ENCODE assay signal across 5 worm cellular contexts in the genomic region with DNA sequence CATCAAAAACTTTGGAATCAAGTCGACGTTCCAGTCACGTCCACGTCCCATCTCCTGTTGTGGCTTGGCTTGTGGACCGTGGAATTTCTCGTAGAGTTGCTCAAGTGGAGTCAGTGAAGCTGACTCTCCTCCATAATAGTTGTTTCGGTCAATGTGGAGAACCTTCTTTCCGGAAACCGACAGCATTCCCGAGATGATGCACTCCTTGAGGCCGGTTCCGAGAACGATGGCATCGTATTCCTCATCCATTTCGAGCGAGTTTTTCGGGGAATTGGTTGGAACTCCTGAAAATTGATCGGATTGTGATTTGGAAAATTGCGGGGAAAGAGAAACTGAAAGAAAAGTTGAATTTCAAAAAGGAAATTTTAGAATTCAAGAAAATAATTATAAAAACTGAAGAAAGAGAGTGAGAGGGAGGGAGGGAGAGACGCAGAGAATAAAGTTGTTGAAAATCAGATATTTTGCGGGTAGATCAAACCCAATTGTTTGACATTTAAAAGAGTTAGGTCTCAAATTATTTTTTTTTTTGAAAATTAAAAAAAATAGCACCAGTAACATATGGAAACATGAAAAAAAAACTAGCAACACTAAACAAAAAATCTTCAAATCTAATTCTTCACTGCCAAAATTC.
TF ChIP-seq lines count a peak whose summit lies in the region.

A gene (minus strand): TSS at position 286 of the 631 bp plus-strand sequence.

TF ChIP-seq in whole organism, L1 larva, 84 proteins besides CTCF, POLR2A, EP300 and RAD21:
- TF ChIP-seq unc-62 (GFP tag; optimal IDR thresholded peaks at IDR 0.05; lab: Kevin White, UChicago), result no peak
- TF ChIP-seq hlh-4 (tag; optimal IDR thresholded peaks at IDR 0.05; lab: Kevin White, UChicago), result no peak
- no peak for TF ChIP-seq dsc-1 (tag; optimal IDR thresholded peaks at IDR 0.05; lab: Kevin White, UChicago)
- TF ChIP-seq nhr-71 (tag; optimal IDR thresholded peaks at IDR 0.05; lab: Kevin White, UChicago), result no peak
- TF ChIP-seq ztf-4 (tag; optimal IDR thresholded peaks at IDR 0.05; lab: Kevin White, UChicago), result peak; percentile 12

TF ChIP-seq in whole organism, L2 larva, 48 proteins besides CTCF, POLR2A, EP300 and RAD21:
- TF ChIP-seq ama-1 (optimal IDR thresholded peaks at IDR 0.05; lab: Kevin White, UChicago), result peak; percentile 45
- TF ChIP-seq Y55F3AM.14 (GFP tag; optimal IDR thresholded peaks at IDR 0.05; lab: Kevin White, UChicago), result no peak
- no peak for TF ChIP-seq sma-9 (GFP tag; optimal IDR thresholded peaks at IDR 0.05; lab: Kevin White, UChicago)
- no peak for TF ChIP-seq sma-9 (tag; optimal IDR thresholded peaks at IDR 0.05; lab: Kevin White, UChicago)
- peak in 1 of 2 experiments; percentile 33 for TF ChIP-seq lsy-2 (tag; optimal IDR thresholded peaks at IDR 0.05; lab: Kevin White, UChicago)

TF ChIP-seq in whole organism, L3 larva, 47 proteins besides CTCF, POLR2A, EP300 and RAD21:
- peak; percentile 79 for TF ChIP-seq ama-1 (optimal IDR thresholded peaks at IDR 0.05; lab: Kevin White, UChicago)
- TF ChIP-seq daf-12 (tag; optimal IDR thresholded peaks at IDR 0.05; lab: Kevin White, UChicago), result no peak
- TF ChIP-seq nhr-23 (tag; optimal IDR thresholded peaks at IDR 0.05; lab: Kevin White, UChicago), result peak; percentile 4

TF ChIP-seq in whole organism, L4 larva, 104 proteins besides CTCF, POLR2A, EP300 and RAD21:
- TF ChIP-seq T20F7.1 (GFP tag; optimal IDR thresholded peaks at IDR 0.05; lab: Kevin White, UChicago) (no peak), mep-1 (tag; optimal IDR thresholded peaks at IDR 0.05; lab: Kevin White, UChicago) (peak; percentile 23), madf-9 (GFP tag; conservative IDR thresholded peaks at IDR 0.05; lab: Robert Waterston, UW) (0 out of 2 replicates have a peak, but pooled peaks have one; percentile 11), dmd-9 (GFP tag; IDR thresholded peaks at IDR 0.05; lab: Robert Waterston, UW) (0 out of 2 replicates have a peak, but pooled peaks have one; percentile 11), daf-16 (GFP tag; optimal IDR thresholded peaks at IDR 0.05; lab: Kevin White, UChicago) (no peak), daf-16 (tag; optimal IDR thresholded peaks at IDR 0.05; lab: Kevin White, UChicago) (peak; percentile 3), lin-38 (GFP tag; IDR thresholded peaks at IDR 0.05; lab: Robert Waterston, UW) (0 out of 2 replicates have a peak, but pooled peaks have one; percentile 6), dpl-1 (GFP tag; optimal IDR thresholded peaks at IDR 0.05; lab: Kevin White, UChicago) (no peak), nhr-41 (GFP tag; IDR thresholded peaks at IDR 0.05; lab: Robert Waterston, UW) (no peak), nhr-6 (tag; optimal IDR thresholded peaks at IDR 0.05; lab: Kevin White, UChicago) (no peak), ama-1 (optimal IDR thresholded peaks at IDR 0.05; lab: Kevin White, UChicago) (peak; percentile 56)
TF ChIP-seq in whole organism, L4 larva: peak in this region for 6.

TF ChIP-seq in whole organism, young adult, 124 proteins besides CTCF, POLR2A, EP300 and RAD21:
- TF ChIP-seq efl-1 (GFP tag; optimal IDR thresholded peaks at IDR 0.05; lab: Kevin White, UChicago) (peak; percentile 43), attf-6 (GFP tag; IDR thresholded peaks at IDR 0.05; lab: Robert Waterston, UW) (peak; percentile 65; the same call in 1 of the 2 replicates), gei-17 (GFP tag; optimal IDR thresholded peaks at IDR 0.05; lab: Kevin White, UChicago) (no peak), hmg-1.2 (GFP tag; IDR thresholded peaks at IDR 0.05; lab: Robert Waterston, UW) (no peak), snpc-1.1 (tag; optimal IDR thresholded peaks at IDR 0.05; lab: Kevin White, UChicago; ENCODE audit: insufficient read depth) (peak; percentile 9), snpc-1.3 (tag; optimal IDR thresholded peaks at IDR 0.05; lab: Kevin White, UChicago; ENCODE audit: insufficient read depth) (peak; percentile 4), xnd-1 (tag; optimal IDR thresholded peaks at IDR 0.05; lab: Kevin White, UChicago) (no peak), lir-1 (GFP tag; conservative IDR thresholded peaks at IDR 0.05; lab: Robert Waterston, UW) (no peak), ztf-18 (tag; optimal IDR thresholded peaks at IDR 0.05; lab: Kevin White, UChicago) (peak; percentile 13), dox-1 (GFP tag; IDR thresholded peaks at IDR 0.05; lab: Robert Waterston, UW) (no peak), madf-6 (GFP tag; IDR thresholded peaks at IDR 0.05; lab: Robert Waterston, UW) (peak; percentile 36; the same call in 1 of the 2 replicates), sptf-2 (GFP tag; optimal IDR thresholded peaks at IDR 0.05; lab: Kevin White, UChicago) (no peak), madf-8 (GFP tag; conservative IDR thresholded peaks at IDR 0.05; lab: Robert Waterston, UW) (no peak), dpl-1 (GFP tag; optimal IDR thresholded peaks at IDR 0.05; lab: Kevin White, UChicago) (peak; percentile 20), snpc-4 (GFP tag; optimal IDR thresholded peaks at IDR 0.05; lab: Kevin White, UChicago) (no peak), snpc-4 (tag; optimal IDR thresholded peaks at IDR 0.05; lab: Kevin White, UChicago) (peak in 1 of 4 experiments; percentile 72), ceh-91 (GFP tag; IDR thresholded peaks at IDR 0.05; lab: Robert Waterston, UW) (no peak)
TF ChIP-seq in whole organism, young adult: peak in this region for 8.
